Worm (Caenorhabditis elegans) whole organism, L3 larva: Measurements from ENCODE around the gene frpr-3.

Experiments
- nhr-11 ChIP-seq: fragments of 150-350 bp; optimal IDR thresholded peaks from 2 replicates; lab custom pipeline; 2014; ENCODE audit warnings: missing biosample characterization, missing genetic modification characterization
- nhr-237 ChIP-seq: fragments of 150-350 bp; optimal IDR thresholded peaks from 2 replicates; lab custom pipeline; 2014; ENCODE audit warnings: missing biosample characterization, missing genetic modification characterization

DNA sequence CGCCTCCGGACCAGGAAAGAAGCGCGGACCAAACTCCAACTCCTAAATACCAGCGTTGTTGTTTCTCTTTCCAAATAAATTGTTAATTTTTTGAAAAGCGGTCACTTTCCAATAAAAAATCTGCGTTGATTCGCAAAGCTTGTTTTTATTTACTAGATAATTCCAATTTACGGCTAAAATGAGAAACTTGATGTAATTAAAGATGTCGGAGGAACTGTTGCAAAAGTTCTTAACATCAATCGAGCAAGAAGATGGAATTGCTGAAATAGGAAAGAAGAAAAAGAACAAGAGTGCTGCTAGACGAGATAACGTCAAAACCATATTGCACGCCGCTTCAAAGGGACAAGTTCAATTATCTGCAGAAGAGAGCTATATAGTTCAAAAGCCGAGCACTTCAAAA, 6.0 kb downstream of the frpr-3 start, which contains the start of gene C26F1.3:
- no peak for TF ChIP-seq nhr-237 (tag; lab: Kevin White, UChicago)
- TF ChIP-seq nhr-11 (tag; lab: Kevin White, UChicago) = no peak
